Worm (Caenorhabditis elegans) whole organism, L4 larva: ENCODE results near the gene C01B10.7.

Experiments
- F10B5.3 ChIP-seq: sonication (generic microtip); optimal IDR thresholded peaks from 2 replicates; lab custom pipeline; 2016; ENCODE audit warnings: mild to moderate bottlenecking, missing genetic modification characterization, missing compliant biosample characterization
- F44E2.7 ChIP-seq: fragments of 200-800 bp; sonication (Bioruptor generic); IDR thresholded peaks from 2 replicates; pipeline ENCODE4 v2.1.2; 2022; ENCODE audit warnings: missing genetic modification characterization, missing compliant biosample characterization
- F49E8.2 ChIP-seq: sonication (generic microtip); optimal IDR thresholded peaks from 2 replicates; lab custom pipeline; 2016; ENCODE audit warnings: missing compliant biosample characterization, mild to moderate bottlenecking, missing genetic modification characterization, borderline replicate concordance
- T20F7.1 ChIP-seq: fragments of 200-800 bp; sonication (Bioruptor generic); optimal IDR thresholded peaks from 2 replicates; lab custom pipeline; 2018; ENCODE audit warnings: mild to moderate bottlenecking, missing genetic modification characterization, missing compliant biosample characterization
- T26A8.4 ChIP-seq: fragments of 200-800 bp; sonication (Bioruptor generic); IDR thresholded peaks from 2 replicates; pipeline ENCODE4 v1.3.6; 2022; ENCODE audit warnings: missing genetic modification characterization, missing compliant biosample characterization
- Y105C5A.15 ChIP-seq: fragments of 200-800 bp; sonication (Bioruptor generic); IDR thresholded peaks from 2 replicates; pipeline ENCODE4 v1.3.6; 2022; ENCODE audit warnings: missing genetic modification characterization, missing compliant biosample characterization
- Y48G9A.11 ChIP-seq: fragments of 200-800 bp; sonication (Bioruptor generic); IDR thresholded peaks from 2 replicates; pipeline ENCODE4 v1.3.6; 2022; ENCODE audit warnings: missing genetic modification reagents, missing genetic modification characterization, missing compliant biosample characterization
- ceh-32 ChIP-seq: sonication (generic microtip); optimal IDR thresholded peaks from 2 replicates; lab custom pipeline; 2016; ENCODE audit warnings: mild to moderate bottlenecking, missing genetic modification characterization, missing compliant biosample characterization; ENCODE audit not compliant: poor library complexity
- daf-16 ChIP-seq, 3 experiments: sonication (generic microtip); optimal IDR thresholded peaks; 2 replicates each; lab custom pipeline; 2016 to 2017; ENCODE audit warnings: missing genetic modification characterization in 3 of 3, missing genetic modification reagents in 3 of 3, mild to moderate bottlenecking in 2 of 3, missing compliant biosample characterization in 2 of 3, missing biosample characterization in 1 of 3, moderate library complexity in 1 of 3
- daf-8 ChIP-seq: fragments of 200-800 bp; sonication (Bioruptor generic); IDR thresholded peaks from 2 replicates; pipeline ENCODE4 v1.3.6; 2022; ENCODE audit warnings: missing genetic modification characterization, missing compliant biosample characterization
- dmd-6 ChIP-seq: fragments of 200-800 bp; sonication (Bioruptor generic); IDR thresholded peaks from 2 replicates; pipeline ENCODE4 v1.3.6; 2022; ENCODE audit warnings: missing genetic modification reagents, missing genetic modification characterization, missing compliant biosample characterization
- dpl-1 ChIP-seq: fragments of 150-350 bp; optimal IDR thresholded peaks from 2 replicates; lab custom pipeline; 2014; ENCODE audit warnings: missing biosample characterization, missing genetic modification reagents, missing genetic modification characterization
- dve-1 ChIP-seq: sonication (generic microtip); optimal IDR thresholded peaks from 2 replicates; lab custom pipeline; 2017; ENCODE audit warnings: antibody characterized with exemption, mild to moderate bottlenecking, missing genetic modification characterization, missing compliant biosample characterization; ENCODE audit not compliant: insufficient read depth
- egl-43 ChIP-seq: fragments of 200-800 bp; sonication (Bioruptor generic); IDR thresholded peaks from 2 replicates; pipeline ENCODE4 v1.3.6; 2022; ENCODE audit warnings: missing genetic modification reagents, missing genetic modification characterization, missing compliant biosample characterization
- fkh-10 ChIP-seq: fragments of 150-350 bp; optimal IDR thresholded peaks from 2 replicates; lab custom pipeline; 2014; ENCODE audit warnings: missing biosample characterization, missing genetic modification reagents, missing genetic modification characterization
- gei-8 ChIP-seq: fragments of 200-800 bp; sonication (Bioruptor generic); optimal IDR thresholded peaks from 2 replicates; lab custom pipeline; 2018; ENCODE audit warnings: mild to moderate bottlenecking, missing genetic modification characterization, missing compliant biosample characterization
- hif-1 ChIP-seq, 2 experiments: sonication (generic microtip); optimal IDR thresholded peaks; 2 replicates each; lab custom pipeline; 2016 to 2017; ENCODE audit warnings: missing compliant biosample characterization in 2 of 2, missing genetic modification characterization in 2 of 2, missing genetic modification reagents in 2 of 2, missing genotype in 2 of 2, mild to moderate bottlenecking in 1 of 2
- hlh-11 ChIP-seq: fragments of 200-800 bp; sonication (Bioruptor generic); optimal IDR thresholded peaks from 2 replicates; lab custom pipeline; 2018; ENCODE audit warnings: mild to moderate bottlenecking, missing genetic modification characterization, missing compliant biosample characterization
- hlh-30 ChIP-seq: sonication (generic microtip); optimal IDR thresholded peaks from 2 replicates; lab custom pipeline; 2017; ENCODE audit warnings: antibody characterized with exemption, mild to moderate bottlenecking, missing genetic modification characterization, missing compliant biosample characterization; ENCODE audit not compliant: insufficient read depth
- lim-7 ChIP-seq: fragments of 200-800 bp; sonication (Bioruptor generic); IDR thresholded peaks from 2 replicates; pipeline ENCODE4 v1.3.6; 2022; ENCODE audit warnings: missing genetic modification characterization, missing compliant biosample characterization
- lin-15B ChIP-seq: fragments of 150-350 bp; sonication (generic microtip); optimal IDR thresholded peaks from 3 replicates; lab custom pipeline; 2014; ENCODE audit warnings: missing biosample characterization, missing genetic modification characterization
- lin-38 ChIP-seq: fragments of 200-800 bp; sonication (Bioruptor generic); IDR thresholded peaks from 2 replicates; pipeline ENCODE4 v1.3.6; 2022; ENCODE audit warnings: missing genetic modification reagents, missing genetic modification characterization, missing compliant biosample characterization
- lsy-2 ChIP-seq, 2 experiments: fragments of 150-350 bp in 1 of 2; sonication (generic microtip) in 1 of 2; optimal IDR thresholded peaks; 2 replicates each; lab custom pipeline; 2014 to 2017; ENCODE audit warnings: missing biosample characterization in 2 of 2, missing genetic modification characterization in 2 of 2
- madf-5 ChIP-seq, 2 experiments: fragments of 200-800 bp; sonication (Bioruptor generic); IDR thresholded peaks; 2 replicates each; pipeline ENCODE4 v1.3.6; 2022; ENCODE audit warnings: missing compliant biosample characterization in 2 of 2, missing genetic modification characterization in 2 of 2
- mdl-1 ChIP-seq, 2 experiments: fragments of 150-350 bp in 1 of 2; sonication (generic microtip) in 1 of 2; optimal IDR thresholded peaks; 2 replicates each; lab custom pipeline; 2014 to 2017; ENCODE audit warnings: missing biosample characterization in 2 of 2, missing genetic modification characterization in 2 of 2
- mep-1 ChIP-seq: fragments of 150-350 bp; sonication (generic microtip); optimal IDR thresholded peaks from 3 replicates; lab custom pipeline; 2014; ENCODE audit warnings: missing biosample characterization, missing genetic modification characterization
- mes-2 ChIP-seq: sonication (generic microtip); optimal IDR thresholded peaks from 2 replicates; lab custom pipeline; 2016; ENCODE audit warnings: missing genotype, mild to moderate bottlenecking, missing genetic modification characterization, missing compliant biosample characterization; ENCODE audit not compliant: poor library complexity, severe bottlenecking
- mxl-3 ChIP-seq: fragments of 200-800 bp; sonication (Bioruptor generic); optimal IDR thresholded peaks from 2 replicates; lab custom pipeline; 2018; ENCODE audit warnings: mild to moderate bottlenecking, missing genetic modification characterization, missing compliant biosample characterization
- nhr-10 ChIP-seq: fragments of 150-350 bp; optimal IDR thresholded peaks from 2 replicates; lab custom pipeline; 2014; ENCODE audit warnings: missing biosample characterization, missing genetic modification characterization
- nhr-102 ChIP-seq: sonication (generic microtip); optimal IDR thresholded peaks from 2 replicates; lab custom pipeline; 2016; ENCODE audit warnings: mild to moderate bottlenecking, missing genetic modification characterization, moderate library complexity, missing compliant biosample characterization
- nhr-25 ChIP-seq: sonication (generic microtip); optimal IDR thresholded peaks from 2 replicates; lab custom pipeline; 2017; ENCODE audit warnings: missing genetic modification characterization, mild to moderate bottlenecking, missing compliant biosample characterization, antibody characterized with exemption, moderate library complexity, borderline replicate concordance; ENCODE audit not compliant: insufficient read depth
- nhr-28 ChIP-seq: fragments of 150-350 bp; optimal IDR thresholded peaks from 2 replicates; lab custom pipeline; 2014; ENCODE audit warnings: missing biosample characterization, missing genetic modification characterization
- nhr-48 ChIP-seq: sonication (generic microtip); optimal IDR thresholded peaks from 2 replicates; lab custom pipeline; 2016; ENCODE audit warnings: mild to moderate bottlenecking, missing genetic modification characterization, missing compliant biosample characterization
- nhr-6 ChIP-seq: fragments of 150-350 bp; optimal IDR thresholded peaks from 2 replicates; lab custom pipeline; 2014; ENCODE audit warnings: missing biosample characterization, missing genetic modification characterization
- nhr-77 ChIP-seq: fragments of 150-350 bp; optimal IDR thresholded peaks from 2 replicates; lab custom pipeline; 2014; ENCODE audit warnings: missing biosample characterization, missing genetic modification characterization
- pha-4 ChIP-seq, 2 experiments: fragments of 150-350 bp in 1 of 2; fragments of 200-800 bp in 1 of 2; sonication (Bioruptor generic) in 1 of 2; IDR thresholded peaks in 1 of 2; optimal IDR thresholded peaks in 1 of 2; 2 replicates each; pipeline versions ENCODE4 v1.3.6 to Lab custom; 2014 to 2022; ENCODE audit warnings: missing genetic modification characterization in 2 of 2, missing genetic modification reagents in 2 of 2, missing biosample characterization in 1 of 2, missing compliant biosample characterization in 1 of 2
- saeg-2 ChIP-seq: fragments of 200-800 bp; sonication (Bioruptor generic); IDR thresholded peaks from 2 replicates; pipeline ENCODE4 v1.3.6; 2022; ENCODE audit warnings: missing genetic modification reagents, missing genetic modification characterization, missing compliant biosample characterization
- spr-1 ChIP-seq: sonication (generic microtip); optimal IDR thresholded peaks from 2 replicates; lab custom pipeline; 2016; ENCODE audit warnings: mild to moderate bottlenecking, missing genetic modification characterization, missing compliant biosample characterization
- unc-39 ChIP-seq: sonication (generic microtip); optimal IDR thresholded peaks from 2 replicates; lab custom pipeline; 2017; ENCODE audit warnings: missing biosample characterization, missing genetic modification characterization
- unc-62 ChIP-seq, 3 experiments: fragments of 150-350 bp in 1 of 3; sonication (generic microtip); optimal IDR thresholded peaks in 2 of 3; peaks in 1 of 3; 1 replicate in 1 of 3; 2 replicates in 2 of 3; lab custom pipeline; 2014 to 2017; ENCODE audit warnings: missing biosample characterization in 3 of 3, missing genetic modification characterization in 3 of 3, missing genetic modification reagents in 3 of 3, missing genotype in 1 of 3
- vab-7 ChIP-seq: fragments of 200-800 bp; sonication (Bioruptor generic); IDR thresholded peaks from 2 replicates; pipeline ENCODE4 v1.3.6; 2022; ENCODE audit warnings: missing genetic modification reagents, missing genetic modification characterization, missing compliant biosample characterization

The C01B10.7 gene

DNA sequence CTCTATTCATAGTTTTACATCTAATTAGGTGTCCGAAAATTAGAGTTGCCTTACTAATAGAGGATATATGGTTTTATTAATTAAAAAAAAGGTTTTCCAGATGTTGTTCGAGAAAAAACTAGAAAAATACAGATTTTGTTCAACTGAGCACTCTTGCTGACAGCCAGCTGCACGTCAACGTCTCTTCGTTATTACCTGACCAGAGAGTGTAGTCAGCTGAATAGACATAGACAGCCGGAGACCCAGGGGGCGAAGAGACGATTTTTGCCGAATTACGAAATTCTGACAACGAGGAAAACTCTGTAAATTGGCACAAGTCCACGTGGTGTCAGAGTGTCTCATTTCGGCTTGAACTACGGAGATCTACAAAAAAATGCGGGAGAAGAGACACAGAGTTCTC is 19.7 kb upstream of the C01B10.7 start:
- TF ChIP-seq mxl-3 (peak; percentile 17), pha-4 (GFP tag; IDR thresholded peaks at IDR 0.05; lab: Robert Waterston, UW) (peak; percentile 52; the same call in 1 of the 2 replicates), pha-4 (tag; optimal IDR thresholded peaks at IDR 0.05; lab: Kevin White, UChicago) (no peak), daf-8 (GFP tag; lab: Robert Waterston, UW) (no peak), hif-1 (tag; optimal IDR thresholded peaks at IDR 0.05; lab: Kevin White, UChicago) (peak in 1 of 2 experiments; percentile 12), dmd-6 (peak; percentile 18; the same call in 1 of the 2 replicates), hlh-11 (tag; lab: Kevin White, UChicago) (peak; percentile 72), hlh-30 (tag; lab: Kevin White, UChicago) (peak; percentile 62), mep-1 (tag; lab: Kevin White, UChicago) (peak; percentile 29), T26A8.4 (GFP tag; lab: Robert Waterston, UW) (no peak), daf-16 (GFP tag; optimal IDR thresholded peaks at IDR 0.05; lab: Kevin White, UChicago) (no peak), daf-16 (tag; optimal IDR thresholded peaks at IDR 0.05; lab: Kevin White, UChicago) (peak; percentile 26), lsy-2 (tag; optimal IDR thresholded peaks at IDR 0.05; lab: Kevin White, UChicago) (peak in 1 of 2 experiments; percentile 34), dve-1 (tag; lab: Kevin White, UChicago) (peak; percentile 28), saeg-2 (GFP tag; lab: Robert Waterston, UW) (no peak), lin-15B (tag; lab: Kevin White, UChicago) (no peak), lin-38 (GFP tag; lab: Robert Waterston, UW) (peak; percentile 54)

DNA sequence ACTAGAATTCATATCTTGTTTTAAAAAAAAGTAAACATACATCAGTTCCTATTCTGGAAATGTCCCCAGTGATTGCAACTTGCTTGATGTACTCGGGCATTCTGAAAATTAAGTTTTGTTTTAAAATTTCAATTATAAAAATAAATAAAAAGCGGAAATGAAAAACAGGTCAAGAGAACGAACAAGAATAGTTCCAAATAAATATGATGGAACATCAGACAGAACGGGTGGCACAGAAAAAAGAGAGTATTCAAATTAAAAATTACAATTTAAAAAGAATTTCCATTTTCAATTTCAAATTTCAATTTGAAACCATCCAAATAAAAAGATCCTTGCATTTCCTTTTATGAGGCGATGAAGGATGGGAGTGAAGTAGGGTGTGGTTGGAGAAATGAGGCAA is 17.1 kb upstream of the C01B10.7 start, which contains the start of gene C01B10.3:
Gene C01B10.3, minus strand, starts transcription at position 101 of the 400 bp plus-strand sequence.
- TF ChIP-seq vab-7 (no peak), mes-2 (tag; lab: Kevin White, UChicago) (no peak), madf-5 (GFP tag; IDR thresholded peaks at IDR 0.05; lab: Robert Waterston, UW) (no peak), hif-1 (tag; optimal IDR thresholded peaks at IDR 0.05; lab: Kevin White, UChicago) (no peak), lim-7 (GFP tag; lab: Robert Waterston, UW) (no peak), dmd-6 (no peak), egl-43 (GFP tag; lab: Robert Waterston, UW) (no peak), nhr-77 (tag; lab: Kevin White, UChicago) (no peak), gei-8 (GFP tag; lab: Kevin White, UChicago) (no peak), lin-15B (tag; lab: Kevin White, UChicago) (no peak), nhr-6 (tag; lab: Kevin White, UChicago) (no peak), dpl-1 (no peak)
- TF ChIP-seq, all 104 proteins: peak for 0

DNA sequence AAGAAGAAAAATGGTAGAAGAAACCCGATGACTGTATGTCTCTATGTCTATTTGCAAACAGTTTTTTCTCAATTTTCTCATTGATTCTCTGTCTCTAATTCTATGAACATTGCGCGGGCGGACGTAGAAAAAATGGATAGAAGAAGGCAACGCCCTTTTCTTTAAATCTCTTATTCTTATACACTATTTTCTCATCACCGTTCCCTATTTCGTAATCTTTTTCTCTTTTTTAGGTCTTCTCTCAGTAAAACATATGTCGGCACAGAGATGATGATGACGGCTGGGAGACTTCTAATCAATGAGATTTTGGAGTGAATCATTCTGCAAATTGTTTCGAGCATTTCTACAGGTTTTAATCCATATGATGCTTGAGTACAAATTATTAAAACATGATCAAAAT is 16.2 kb upstream of the C01B10.7 start:
- TF ChIP-seq dve-1 (tag; lab: Kevin White, UChicago) = peak; percentile 50
- TF ChIP-seq nhr-28 = peak; percentile 75
- TF ChIP-seq Y105C5A.15 = no peak
- TF ChIP-seq hif-1 (tag; optimal IDR thresholded peaks at IDR 0.05; lab: Kevin White, UChicago) = no peak
- TF ChIP-seq mdl-1 (tag; optimal IDR thresholded peaks at IDR 0.05; lab: Kevin White, UChicago) = peak in 1 of 2 experiments; percentile 7
- TF ChIP-seq F49E8.2 = no peak

DNA sequence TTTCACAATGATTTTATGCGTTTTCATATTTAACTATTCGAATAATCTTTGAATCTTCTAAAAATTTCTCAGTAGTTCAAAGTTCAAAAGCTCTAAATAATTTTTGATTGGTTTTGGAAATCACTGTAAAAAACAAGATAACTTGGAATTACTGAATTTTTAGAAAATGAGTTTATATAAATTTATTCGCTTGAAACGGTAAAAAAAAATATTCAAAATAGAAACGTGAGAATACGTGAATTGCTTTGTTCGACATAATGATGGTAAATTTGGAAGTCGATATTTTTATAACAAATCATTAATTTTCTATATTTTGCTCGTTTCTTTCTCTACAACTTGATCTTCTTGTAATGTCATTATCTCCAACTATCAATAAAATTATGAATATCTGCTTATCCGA is 15.0 kb upstream of the C01B10.7 start, which contains the start of gene C01B10.44:
Gene C01B10.44, plus strand, starts transcription at position 301 of the 400 bp plus-strand sequence.
- TF ChIP-seq ceh-32 = no peak
- no peak for TF ChIP-seq F49E8.2
- no peak for TF ChIP-seq fkh-10 (GFP tag; lab: Kevin White, UChicago)
- no peak for TF ChIP-seq Y48G9A.11 (GFP tag; lab: Robert Waterston, UW)
- no peak for TF ChIP-seq spr-1 (tag; lab: Kevin White, UChicago)
- no peak for TF ChIP-seq nhr-102 (tag; lab: Kevin White, UChicago)
- TF ChIP-seq T20F7.1 = no peak
- TF ChIP-seq nhr-25 (tag; lab: Kevin White, UChicago) = no peak
- no peak for TF ChIP-seq unc-62 (GFP tag; optimal IDR thresholded peaks at IDR 0.05 in 1 of 2; lab: Kevin White, UChicago)
- no peak for TF ChIP-seq unc-62 (tag; optimal IDR thresholded peaks at IDR 0.05; lab: Kevin White, UChicago)
- TF ChIP-seq nhr-10 = no peak
- TF ChIP-seq nhr-48 (tag; lab: Kevin White, UChicago) = no peak
- no peak for TF ChIP-seq unc-39 (tag; lab: Kevin White, UChicago)
- no peak for TF ChIP-seq F44E2.7 (GFP tag; lab: Robert Waterston, UW)
- no peak for TF ChIP-seq F10B5.3 (tag; lab: Kevin White, UChicago)
